Fruit fly (Drosophila melanogaster): ENCODE data around the gene Fum4.

Gene Fum4

DNA sequence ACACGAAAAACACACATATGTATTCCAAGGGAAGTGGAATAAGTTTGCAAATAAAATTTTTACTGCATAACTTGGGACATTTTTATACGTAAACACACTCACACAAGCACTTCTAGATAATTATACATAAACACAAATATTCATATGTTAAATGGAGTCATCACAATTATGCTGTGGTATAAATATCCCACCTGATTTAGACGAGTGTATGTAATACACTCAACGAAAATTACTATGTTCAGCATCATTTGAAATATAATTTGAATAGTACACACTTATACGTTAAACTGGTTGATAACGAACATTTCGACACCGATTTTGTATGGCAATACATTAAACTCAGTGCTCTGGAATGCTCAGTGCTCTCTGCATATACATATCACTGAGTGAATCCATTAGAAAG is 39.8 kb upstream of the Fum4 start (continued):
- TF ChIP-seq nerfin-1 (tag; optimal IDR thresholded peaks at IDR 0.05), result peak; percentile 60
- TF ChIP-seq CG11085 (GFP tag; IDR thresholded peaks at IDR 0.05), result no peak
- peak; percentile 21; the same call in 1 of the 2 replicates for TF ChIP-seq E2f2 (GFP tag; IDR thresholded peaks at IDR 0.05)
- TF ChIP-seq CG5953 (GFP tag; IDR thresholded peaks at IDR 0.05), result no peak
- TF ChIP-seq dati (GFP tag; IDR thresholded peaks at IDR 0.05), result no peak
- TF ChIP-seq CG9932 (GFP tag; IDR thresholded peaks at IDR 0.05), result no peak
- TF ChIP-seq Ada2b (GFP tag; IDR thresholded peaks at IDR 0.05), result no peak; the same call in 1 of the 2 replicates
- no peak for TF ChIP-seq Bteb2 (GFP tag; optimal IDR thresholded peaks at IDR 0.05)
- no peak for TF ChIP-seq Deaf1 (tag; optimal IDR thresholded peaks at IDR 0.05)
- no peak for TF ChIP-seq CG31441 (GFP tag; IDR thresholded peaks at IDR 0.05)
- no peak for TF ChIP-seq CG7987 (GFP tag; optimal IDR thresholded peaks at IDR 0.05)
- TF ChIP-seq ac (GFP tag; optimal IDR thresholded peaks at IDR 0.05), result no peak
- peak; percentile 19 for TF ChIP-seq CG17385 (GFP tag; optimal IDR thresholded peaks at IDR 0.05)
- TF ChIP-seq CG16813 (GFP tag; IDR thresholded peaks at IDR 0.05; ENCODE audit: partially characterized antibody), result no peak
- peak; percentile 9 for TF ChIP-seq CG7556 (GFP tag; optimal IDR thresholded peaks at IDR 0.05)
- TF ChIP-seq CG13775 (GFP tag; optimal IDR thresholded peaks at IDR 0.05), result no peak
- TF ChIP-seq gcm2 (GFP tag; optimal IDR thresholded peaks at IDR 0.05), result no peak
- TF ChIP-seq NFAT (GFP tag; IDR thresholded peaks at IDR 0.05), result no peak
- no peak for TF ChIP-seq Sry-δ (GFP tag; optimal IDR thresholded peaks at IDR 0.05)
- TF ChIP-seq CG14860 (GFP tag; IDR thresholded peaks at IDR 0.05; ENCODE audit: partially characterized antibody), result no peak
- no peak for TF ChIP-seq Dll (GFP tag; IDR thresholded peaks at IDR 0.05; ENCODE audit: partially characterized antibody)
- TF ChIP-seq zf30C (GFP tag; optimal IDR thresholded peaks at IDR 0.05), result peak; percentile 91
- TF ChIP-seq HLH3B (GFP tag; IDR thresholded peaks at IDR 0.05), result 0 out of 2 replicates have a peak, but pooled peaks have one; percentile 20
- peak; percentile 2 for TF ChIP-seq Atf3 (GFP tag; optimal IDR thresholded peaks at IDR 0.05)
- no peak for TF ChIP-seq toy (GFP tag; IDR thresholded peaks at IDR 0.05)
- TF ChIP-seq CG7357 (GFP tag; IDR thresholded peaks at IDR 0.05), result no peak
- TF ChIP-seq CG9727 (GFP tag; optimal IDR thresholded peaks at IDR 0.05), result peak; percentile 19
- TF ChIP-seq gcm (GFP tag; optimal IDR thresholded peaks at IDR 0.05), result no peak
- no peak for TF ChIP-seq CG17186 (GFP tag; optimal IDR thresholded peaks at IDR 0.05)
- TF ChIP-seq CG3163 (GFP tag; optimal IDR thresholded peaks at IDR 0.05), result no peak
- no peak for TF ChIP-seq Scr (GFP tag; IDR thresholded peaks at IDR 0.05; ENCODE audit: partially characterized antibody)
- no peak; the same call in 2 of the 3 replicates for TF ChIP-seq dysf (GFP tag; IDR thresholded peaks at IDR 0.05)
- TF ChIP-seq fd64A (GFP tag; optimal IDR thresholded peaks at IDR 0.05), result no peak
- TF ChIP-seq ttk (GFP tag; IDR thresholded peaks at IDR 0.05), result no peak
- no peak for TF ChIP-seq HLH4C (GFP tag; IDR thresholded peaks at IDR 0.05; ENCODE audit: partially characterized antibody)
- TF ChIP-seq CG15479 (GFP tag; optimal IDR thresholded peaks at IDR 0.05), result no peak
- TF ChIP-seq CG14667 (GFP tag; IDR thresholded peaks at IDR 0.05), result no peak
- no peak for TF ChIP-seq sqz (GFP tag; optimal IDR thresholded peaks at IDR 0.05)
- no peak for TF ChIP-seq CG3847 (GFP tag; IDR thresholded peaks at IDR 0.05)
- TF ChIP-seq CG34376 (GFP tag; optimal IDR thresholded peaks at IDR 0.05), result no peak
- TF ChIP-seq unc-4 (GFP tag; IDR thresholded peaks at IDR 0.05; ENCODE audit: partially characterized antibody), result no peak
- TF ChIP-seq CG10654 (GFP tag; optimal IDR thresholded peaks at IDR 0.05), result no peak
- TF ChIP-seq Usf (GFP tag; optimal IDR thresholded peaks at IDR 0.05), result no peak
- peak; percentile 42 for TF ChIP-seq nau (GFP tag; optimal IDR thresholded peaks at IDR 0.05)
- TF ChIP-seq CG14014 (GFP tag; IDR thresholded peaks at IDR 0.05), result no peak; the same call in 1 of the 2 replicates
- no peak for TF ChIP-seq D (optimal IDR thresholded peaks at IDR 0.05)
- no peak for TF ChIP-seq D (GFP tag; optimal IDR thresholded peaks at IDR 0.05)
- TF ChIP-seq CG11398 (GFP tag; optimal IDR thresholded peaks at IDR 0.05), result no peak
- TF ChIP-seq CG9817 (tag; optimal IDR thresholded peaks at IDR 0.05), result no peak
- TF ChIP-seq run (tag; optimal IDR thresholded peaks at IDR 0.05), result no peak
- no peak for TF ChIP-seq Hey (tag; optimal IDR thresholded peaks at IDR 0.05)
- no peak for TF ChIP-seq CG6765 (GFP tag; optimal IDR thresholded peaks at IDR 0.05)

Data from whole organism, embryonic.